Fruit fly (Drosophila melanogaster) whole organism: Measurements from ENCODE around the gene Tim17b1.

Source experiments
- CG8478 ChIP-seq: fragments of >200 bp; optimal IDR thresholded peaks from 2 replicates; lab custom pipeline; 2018; ENCODE audit warnings: inconsistent platforms
- EcR ChIP-seq, 2 experiments: fragments of >200 bp; optimal IDR thresholded peaks; 2 replicates each; lab custom pipeline; 2017; ENCODE audit warnings: missing biosample characterization in 2 of 2, missing genetic modification characterization in 2 of 2, missing genetic modification reagents in 2 of 2
- psq ChIP-seq: fragments of >200 bp; optimal IDR thresholded peaks from 2 replicates; lab custom pipeline; 2017

DNA sequence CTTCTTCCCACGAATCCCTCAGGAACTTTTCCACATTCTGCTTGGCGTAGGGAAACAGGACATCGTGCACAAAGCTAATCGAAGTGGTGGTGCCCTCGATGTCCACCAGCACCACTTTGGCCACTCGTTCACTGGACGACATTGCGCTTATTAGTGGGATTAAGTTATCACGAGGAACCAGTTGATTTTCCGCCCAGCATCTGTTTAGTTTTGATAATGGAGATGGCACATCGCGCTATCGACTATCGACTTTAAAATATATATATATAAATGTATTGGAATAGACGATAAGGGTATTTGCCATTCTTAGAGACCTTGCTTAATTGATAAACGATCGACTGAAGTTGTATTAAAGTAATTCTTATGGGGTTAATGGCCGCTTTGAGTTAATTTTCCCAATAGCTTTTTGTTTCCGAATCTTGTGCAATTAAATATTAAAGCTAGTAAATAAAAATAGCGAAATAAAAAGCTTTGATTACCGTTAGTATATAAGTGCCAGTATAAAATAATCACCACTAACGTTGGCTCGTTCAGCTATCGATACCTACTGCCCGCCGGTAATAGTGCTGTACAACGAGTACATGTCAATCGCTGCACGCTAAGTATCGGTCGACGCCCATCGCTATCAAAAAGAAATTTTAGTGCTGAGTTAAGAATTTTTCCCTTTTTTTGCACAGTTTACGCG, 43.3 kb upstream of the Tim17b1 start, which contains the start of the genes Enoph and Hph:
- TF ChIP-seq EcR (GFP tag; optimal IDR thresholded peaks at IDR 0.05; lab: Kevin White, UChicago) = no peak
- no peak for TF ChIP-seq CG8478
- no peak for TF ChIP-seq psq (lab: Kevin White, UChicago)
